Fruit fly (Drosophila melanogaster) whole organism, pupa: ENCODE data around the gene mtTFB2.

Experiments used
- CG10348 ChIP-seq: fragments of 200-800 bp; sonication (Bioruptor generic); IDR thresholded peaks from 2 replicates; pipeline ENCODE4 v1.3.6; 2022; ENCODE audit warnings: missing biosample characterization, missing genetic modification characterization
- CG13204 ChIP-seq: fragments of 200-800 bp; sonication (Bioruptor generic); optimal IDR thresholded peaks from 2 replicates; lab custom pipeline; 2018; ENCODE audit warnings: missing biosample characterization, mild to moderate bottlenecking, missing genetic modification characterization, moderate library complexity
- CG15710 ChIP-seq: fragments of 200-800 bp; sonication (Bioruptor generic); optimal IDR thresholded peaks from 2 replicates; lab custom pipeline; 2018; ENCODE audit warnings: missing biosample characterization, mild to moderate bottlenecking, missing genetic modification characterization, moderate library complexity
- CG17806 ChIP-seq: fragments of 200-800 bp; sonication (Bioruptor generic); optimal IDR thresholded peaks from 2 replicates; lab custom pipeline; 2018; ENCODE audit warnings: missing biosample characterization, mild to moderate bottlenecking, missing genetic modification characterization, moderate library complexity
- CG32121 ChIP-seq: fragments of 200-800 bp; sonication (Bioruptor generic); IDR thresholded peaks from 2 replicates; pipeline ENCODE4 v1.3.6; 2022; ENCODE audit warnings: missing biosample characterization, missing genetic modification characterization
- CG34367 ChIP-seq: fragments of 200-800 bp; sonication (Bioruptor generic); optimal IDR thresholded peaks from 2 replicates; lab custom pipeline; 2018; ENCODE audit warnings: missing biosample characterization, mild to moderate bottlenecking, missing genetic modification characterization
- CG8159 ChIP-seq: fragments of 200-800 bp; sonication (Bioruptor generic); optimal IDR thresholded peaks from 3 replicates; lab custom pipeline; 2018; ENCODE audit warnings: missing biosample characterization, mild to moderate bottlenecking, missing genetic modification characterization, moderate library complexity
- CG8301 ChIP-seq: fragments of 200-800 bp; sonication (Bioruptor generic); optimal IDR thresholded peaks from 2 replicates; lab custom pipeline; 2018; ENCODE audit warnings: missing biosample characterization, mild to moderate bottlenecking, missing genetic modification characterization
- CG9948 ChIP-seq: fragments of 200-800 bp; sonication (Bioruptor generic); optimal IDR thresholded peaks from 2 replicates; lab custom pipeline; 2018; ENCODE audit warnings: missing biosample characterization, mild to moderate bottlenecking, missing genetic modification characterization, moderate library complexity
- D1 ChIP-seq: fragments of 200-800 bp; sonication (Bioruptor generic); optimal IDR thresholded peaks from 2 replicates; lab custom pipeline; 2018; ENCODE audit warnings: missing biosample characterization, mild to moderate bottlenecking, missing genetic modification characterization, moderate library complexity
- EcR ChIP-seq: fragments of 200-800 bp; sonication (Bioruptor generic); optimal IDR thresholded peaks from 3 replicates; lab custom pipeline; 2019; ENCODE audit warnings: missing biosample characterization, missing genetic modification characterization, mild to moderate bottlenecking, moderate library complexity, missing genetic modification reagents
- Pif1A ChIP-seq: fragments of 200-800 bp; sonication (Bioruptor generic); optimal IDR thresholded peaks from 3 replicates; lab custom pipeline; 2016; ENCODE audit warnings: missing biosample characterization, missing genetic modification characterization
- gl ChIP-seq: fragments of 200-800 bp; sonication (Bioruptor generic); optimal IDR thresholded peaks from 2 replicates; lab custom pipeline; 2018; ENCODE audit warnings: missing biosample characterization, mild to moderate bottlenecking, missing genetic modification characterization

DNA sequence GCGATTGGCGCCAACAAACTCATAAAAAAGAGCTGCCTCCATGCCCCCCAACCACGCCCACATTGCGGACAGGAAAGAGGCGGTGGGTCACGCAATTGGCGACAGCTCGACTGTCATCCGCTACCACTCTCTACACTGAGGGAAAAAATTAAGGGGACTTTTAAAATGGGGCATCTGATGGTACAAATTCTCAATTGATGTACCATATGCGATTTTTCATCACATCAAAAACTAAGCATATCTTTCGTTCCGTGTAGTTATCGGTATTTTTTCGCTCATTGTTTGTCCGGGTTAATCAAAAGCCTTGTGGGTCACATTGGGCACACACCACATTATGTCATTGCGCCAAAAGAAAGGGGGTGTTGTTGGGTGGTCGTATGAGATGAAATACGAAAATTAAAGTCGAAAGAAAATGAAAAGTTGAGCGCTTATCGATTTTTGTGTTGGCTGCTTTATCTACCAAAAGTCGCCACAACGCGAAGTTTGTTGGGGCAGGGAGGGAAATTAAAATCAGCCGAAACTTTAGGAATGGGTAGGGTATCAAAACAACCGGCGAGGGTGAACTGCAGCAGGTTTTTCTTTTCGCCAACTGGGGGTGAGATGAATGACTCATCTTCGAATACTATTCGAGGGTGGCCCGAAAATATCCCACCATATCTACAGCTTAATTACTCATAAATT is 21.2 kb upstream of the mtTFB2 start:
- no peak for TF ChIP-seq CG13204 (GFP tag; lab: Kevin White, UChicago)
- TF ChIP-seq CG32121: no peak
- TF ChIP-seq Pif1A (GFP tag; lab: Kevin White, UChicago): no peak
- no peak for TF ChIP-seq EcR (GFP tag; lab: Kevin White, UChicago)
- no peak for TF ChIP-seq CG10348 (GFP tag; lab: Robert Waterston, UW)
- TF ChIP-seq CG8301 (tag; lab: Kevin White, UChicago): no peak
- TF ChIP-seq gl (tag; lab: Kevin White, UChicago): no peak
- TF ChIP-seq CG8159 (tag; lab: Kevin White, UChicago): no peak
- no peak for TF ChIP-seq CG34367
- TF ChIP-seq CG15710 (tag; lab: Kevin White, UChicago): no peak
- no peak for TF ChIP-seq CG17806
- TF ChIP-seq D1 (tag; lab: Kevin White, UChicago): no peak
- no peak for TF ChIP-seq CG9948 (tag; lab: Kevin White, UChicago)
